Worm (Caenorhabditis elegans) whole organism, early embryonic: Measurements from ENCODE around the gene W02H3.1.

ENCODE experiments used
- B0310.2 ChIP-seq: sonication (generic microtip); optimal IDR thresholded peaks from 2 replicates; lab custom pipeline; 2016; ENCODE audit warnings: mild to moderate bottlenecking, missing genetic modification characterization, missing compliant biosample characterization
- ama-1 ChIP-seq: fragments of 150-350 bp; optimal IDR thresholded peaks from 2 replicates; lab custom pipeline; 2014
- ceh-13 ChIP-seq: fragments of 200-800 bp; sonication (Bioruptor generic); optimal IDR thresholded peaks from 2 replicates; lab custom pipeline; 2018; ENCODE audit warnings: mild to moderate bottlenecking, missing genetic modification characterization, missing compliant biosample characterization
- ceh-36 ChIP-seq: sonication (generic microtip); optimal IDR thresholded peaks from 2 replicates; lab custom pipeline; 2016; ENCODE audit warnings: missing genetic modification characterization, inconsistent platforms, missing compliant biosample characterization
- ets-7 ChIP-seq: sonication (generic microtip); optimal IDR thresholded peaks from 2 replicates; lab custom pipeline; 2016; ENCODE audit warnings: missing genotype, missing genetic modification characterization, missing compliant biosample characterization
- tra-4 ChIP-seq: sonication (generic microtip); optimal IDR thresholded peaks from 2 replicates; lab custom pipeline; 2017; ENCODE audit warnings: missing genetic modification characterization, missing compliant biosample characterization

DNA sequence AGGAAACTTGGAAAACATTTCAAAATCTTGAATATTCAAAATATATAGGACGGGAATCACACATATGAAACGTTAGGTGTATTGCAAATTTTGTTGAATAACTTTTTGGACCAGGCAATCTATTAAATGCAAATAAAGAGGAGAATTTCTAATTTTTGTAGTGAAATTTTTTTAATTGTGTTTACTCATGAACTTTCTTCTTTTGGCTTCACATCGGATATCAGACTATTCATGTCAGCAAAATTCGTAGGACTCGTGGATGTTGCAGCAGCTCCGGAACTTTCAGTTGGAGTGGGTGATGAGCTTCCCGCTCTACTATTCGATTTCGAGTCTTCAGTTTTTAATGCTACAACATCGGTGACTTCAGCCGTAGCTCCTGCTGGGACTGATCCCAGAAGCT is 17.2 kb upstream of the W02H3.1 start:
- TF ChIP-seq ama-1 (lab: Kevin White, UChicago) (no peak), B0310.2 (tag; lab: Kevin White, UChicago) (no peak), ceh-36 (tag; lab: Kevin White, UChicago) (no peak), ceh-13 (GFP tag; lab: Kevin White, UChicago) (no peak), ets-7 (tag; lab: Kevin White, UChicago) (no peak), tra-4 (tag; lab: Kevin White, UChicago) (no peak)
